Fruit fly (Drosophila melanogaster) ovary, adult (tissue): ENCODE data around the gene CG5172.

ENCODE experiments used
- CG17801 ChIP-seq: fragments of 200-800 bp; optimal IDR thresholded peaks from 2 replicates; lab custom pipeline; 2019; ENCODE audit warnings: missing biosample characterization, mild to moderate bottlenecking, missing genetic modification characterization, moderate library complexity; ENCODE audit not compliant: partially characterized antibody

Gene CG5172

DNA sequence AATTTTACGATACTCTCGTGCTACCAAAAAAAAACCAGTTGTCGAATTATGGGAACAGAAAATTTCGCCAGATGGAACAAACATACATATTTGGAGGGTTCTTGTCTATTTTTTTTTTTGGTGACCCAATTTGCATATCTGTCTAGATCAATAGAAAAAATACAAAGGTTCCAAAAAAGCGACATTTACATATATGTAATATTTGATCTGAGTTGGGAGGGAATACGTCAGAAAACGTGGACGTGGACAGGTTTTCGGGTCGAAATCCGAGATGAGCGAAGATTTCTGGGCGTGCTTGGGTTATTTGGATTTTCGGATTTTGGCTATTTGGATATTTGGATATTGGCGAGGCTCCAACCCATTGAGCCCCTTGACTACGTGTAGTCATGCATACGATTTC, 16.2 kb upstream of the CG5172 start:
- no peak for TF ChIP-seq CG17801 (GFP tag; lab: Kevin White, UChicago)

- TF ChIP-seq CG17801 (GFP tag; lab: Kevin White, UChicago) = no peak
These were observed 15.2 kb upstream of the CG5172 start, which contains the start of gene CG32564 for dm6 chrX:17206046-17206445. TSS of gene CG32564 (plus strand) at chrX:17206407.

dm6 chrX:17207865-17208486, 13.3 kb upstream of the CG5172 start, which contains the start of gene CG32563:
TSS of gene CG32563 (plus strand) at chrX:17208436.
- TF ChIP-seq CG17801 (GFP tag; lab: Kevin White, UChicago) = no peak

DNA sequence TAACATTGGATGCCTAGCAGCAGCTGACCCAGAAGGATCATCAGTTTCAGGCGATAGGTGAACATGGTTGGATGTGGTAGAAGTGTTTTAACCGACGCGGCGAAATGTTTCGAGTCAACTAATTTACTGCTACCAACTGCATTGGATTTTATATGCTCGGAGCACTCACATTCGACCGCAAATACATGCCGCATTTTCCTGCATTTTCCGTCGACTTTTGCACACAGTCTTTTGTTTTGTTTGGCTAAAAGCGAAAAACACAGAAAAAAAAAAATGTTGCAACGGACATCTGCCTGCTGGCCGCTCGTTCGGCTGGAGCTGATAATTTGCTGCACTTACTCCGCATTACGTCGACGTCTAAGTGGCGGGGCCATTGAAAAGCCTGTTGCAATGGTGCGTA, 11.3 kb upstream of the CG5172 start, which contains the start of gene CG12995:
TSS of gene CG12995 (minus strand) at position 101 of the 400 bp plus-strand sequence.
- no peak for TF ChIP-seq CG17801 (GFP tag; lab: Kevin White, UChicago)

DNA sequence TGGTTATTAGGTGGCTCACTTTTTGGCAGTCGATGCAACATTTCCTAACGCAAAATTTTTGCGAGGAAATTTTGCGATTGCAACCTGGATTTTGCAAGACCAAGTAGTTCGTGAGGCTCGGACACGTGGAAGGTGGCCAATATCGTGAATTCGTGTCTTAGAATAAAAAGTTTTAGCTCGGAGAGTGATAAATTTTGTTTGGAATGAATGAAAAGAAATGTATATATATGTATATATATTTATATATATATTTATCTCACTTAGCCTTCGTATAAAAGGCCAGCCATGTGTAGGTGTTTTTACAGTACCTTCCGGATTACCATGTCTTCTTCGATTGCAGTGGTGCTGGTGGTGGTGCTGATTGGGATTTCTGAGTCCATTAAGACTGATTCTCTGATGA, 9.2 kb upstream of the CG5172 start, which contains the start of gene CG18258:
TSS of gene CG18258 (plus strand) at position 301 of the 400 bp plus-strand sequence.
- no peak for TF ChIP-seq CG17801 (GFP tag; lab: Kevin White, UChicago)

DNA sequence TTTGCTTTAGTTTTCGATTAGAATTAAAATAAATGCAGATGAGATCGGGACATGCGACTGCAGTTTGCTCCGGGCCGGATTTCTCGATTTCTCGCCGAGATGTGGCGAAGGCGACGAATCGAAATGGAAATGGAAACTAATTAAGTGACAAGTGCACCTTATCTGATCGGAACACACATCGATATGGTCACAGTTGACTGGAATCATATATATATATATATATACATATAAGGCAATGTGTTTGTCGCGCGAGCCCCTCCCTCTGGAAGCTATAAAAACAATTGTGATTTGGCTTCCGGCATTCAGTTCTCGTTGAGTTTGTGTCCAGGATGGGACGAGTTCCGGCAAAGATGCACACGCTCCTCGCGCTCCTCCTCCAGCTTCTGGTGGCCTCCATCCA, 6.2 kb upstream of the CG5172 start, which contains the start of gene CG5162:
TSS of gene CG5162 (plus strand) at position 301 of the 400 bp plus-strand sequence.
- TF ChIP-seq CG17801 (GFP tag; lab: Kevin White, UChicago) = no peak

DNA sequence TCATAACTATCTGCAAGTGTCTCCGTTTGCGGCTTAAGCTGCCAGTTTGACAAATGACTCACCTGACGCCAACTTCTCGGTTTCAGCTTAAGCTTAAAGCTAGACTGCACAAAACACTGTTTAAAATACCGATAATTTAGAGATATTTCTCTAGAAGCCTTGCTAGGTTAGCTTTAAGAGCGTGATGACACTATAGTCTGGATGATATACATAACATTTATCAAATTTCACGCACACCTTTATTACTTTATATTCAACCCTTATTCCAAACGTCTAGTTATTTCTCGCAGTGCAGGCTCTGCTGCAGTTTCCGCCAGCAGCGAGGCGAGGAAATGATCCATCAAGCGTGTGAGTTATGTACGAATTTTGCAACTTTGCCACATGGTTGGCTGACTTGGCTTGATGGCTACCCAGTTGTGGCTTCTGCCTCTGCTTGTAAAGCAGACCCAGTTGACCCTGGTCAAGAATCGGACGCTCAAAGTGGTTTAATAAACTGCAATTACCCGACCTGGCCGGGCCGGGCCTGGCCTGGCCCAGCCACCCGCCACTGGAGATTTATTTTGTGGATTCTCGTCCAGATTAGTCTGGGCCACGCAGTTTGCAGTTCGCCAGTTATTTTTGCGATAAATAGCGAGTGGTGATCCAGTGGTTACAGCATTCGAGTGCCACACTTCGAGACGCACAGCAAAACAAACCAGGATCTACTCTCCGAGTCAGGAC, 2.9 kb upstream of the CG5172 start, which contains the start of gene CG12998:
TSS of gene CG12998 (plus strand) at position 436 of the 720 bp plus-strand sequence.
- no peak for TF ChIP-seq CG17801 (GFP tag; lab: Kevin White, UChicago)

DNA sequence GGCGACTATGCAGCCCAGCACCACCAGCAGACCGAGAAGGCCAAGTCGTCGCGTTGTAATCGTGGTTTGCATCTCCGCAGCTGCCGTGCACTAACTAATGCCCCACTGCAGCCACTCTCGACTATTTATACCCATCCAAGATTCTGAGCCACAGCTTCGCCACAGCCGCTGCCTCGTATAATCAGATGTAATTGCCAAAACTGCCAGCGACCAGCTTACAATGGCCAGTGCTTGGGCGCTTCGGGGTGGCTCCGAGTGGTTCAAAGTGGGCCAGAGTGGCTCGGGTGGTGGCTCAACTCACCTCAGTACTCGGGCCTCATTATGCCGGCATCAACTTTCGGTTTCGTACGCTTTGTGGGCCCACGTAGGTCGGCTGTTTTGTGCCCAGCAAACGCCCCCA, 2.5 kb downstream of the CG5172 start, which contains the start of gene CG34327:
TSS of gene CG34327 (minus strand) at position 101 of the 400 bp plus-strand sequence.
- no peak for TF ChIP-seq CG17801 (GFP tag; lab: Kevin White, UChicago)

dm6 chrX:17225972-17226680, 4.9 kb downstream of the CG5172 start:
- TF ChIP-seq CG17801 (GFP tag; lab: Kevin White, UChicago) = no peak

- TF ChIP-seq CG17801 (GFP tag; lab: Kevin White, UChicago) = no peak
These were observed 5.4 kb downstream of the CG5172 start, which contains the start of gene CG10598 for dm6 chrX:17226681-17227019. TSS of gene CG10598 (minus strand) at chrX:17226867.

DNA sequence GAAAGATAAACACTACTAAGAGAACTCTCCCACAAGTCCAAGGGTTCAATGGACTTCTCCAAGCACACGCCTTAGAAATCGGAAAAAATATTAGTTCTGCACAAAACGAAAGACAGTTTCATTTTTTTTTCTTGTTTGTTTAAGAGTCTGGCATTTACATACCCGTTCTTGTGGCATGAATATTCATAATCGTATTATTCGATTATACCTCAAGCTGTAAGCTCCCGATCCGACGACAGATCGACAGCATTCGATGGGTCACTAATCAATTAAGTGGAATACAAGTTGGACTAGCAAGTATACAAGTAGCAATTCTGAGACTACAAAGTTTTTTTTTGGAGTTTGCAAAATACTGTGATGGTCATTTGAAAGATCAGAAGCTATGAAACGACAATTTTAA, 6.2 kb downstream of the CG5172 start:
- no peak for TF ChIP-seq CG17801 (GFP tag; lab: Kevin White, UChicago)

DNA sequence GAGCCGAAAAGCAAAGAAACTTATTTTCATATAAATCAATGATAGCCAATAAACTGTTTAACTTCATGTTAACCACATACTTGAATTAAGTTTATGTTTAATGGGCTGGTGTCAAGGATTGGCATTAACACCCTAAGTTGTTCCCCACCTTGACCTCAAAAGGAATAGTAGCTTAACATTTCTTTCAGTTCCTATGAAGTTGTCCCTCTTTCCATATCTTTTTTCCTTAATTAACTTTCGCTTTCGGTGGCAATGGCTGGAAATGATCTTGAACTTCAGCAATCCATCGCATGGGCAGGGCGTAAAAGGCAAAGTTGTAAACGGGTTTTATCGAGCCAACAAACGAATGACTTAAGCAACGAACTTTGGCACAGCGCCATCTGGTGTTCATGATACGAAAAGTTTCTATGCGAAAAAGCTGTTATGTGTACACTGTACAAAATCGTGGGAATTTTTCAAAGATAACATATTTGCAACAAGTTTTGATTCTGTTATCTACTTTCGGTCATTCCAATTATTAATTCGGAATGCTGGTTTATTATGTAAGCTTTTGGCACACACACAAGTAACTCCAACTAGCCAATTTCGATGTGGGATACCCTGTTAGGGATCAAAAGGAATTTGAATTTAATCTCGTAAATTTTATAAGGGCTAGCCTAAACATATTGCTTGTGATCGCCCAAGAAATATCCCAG, 8.4 kb downstream of the CG5172 start:
- TF ChIP-seq CG17801 (GFP tag; lab: Kevin White, UChicago) = no peak

- TF ChIP-seq CG17801 (GFP tag; lab: Kevin White, UChicago) = no peak
These were observed 9.7 kb downstream of the CG5172 start, which contains the start of gene CG10597 for dm6 chrX:17230944-17231343. TSS of gene CG10597 (minus strand) at chrX:17231044.

DNA sequence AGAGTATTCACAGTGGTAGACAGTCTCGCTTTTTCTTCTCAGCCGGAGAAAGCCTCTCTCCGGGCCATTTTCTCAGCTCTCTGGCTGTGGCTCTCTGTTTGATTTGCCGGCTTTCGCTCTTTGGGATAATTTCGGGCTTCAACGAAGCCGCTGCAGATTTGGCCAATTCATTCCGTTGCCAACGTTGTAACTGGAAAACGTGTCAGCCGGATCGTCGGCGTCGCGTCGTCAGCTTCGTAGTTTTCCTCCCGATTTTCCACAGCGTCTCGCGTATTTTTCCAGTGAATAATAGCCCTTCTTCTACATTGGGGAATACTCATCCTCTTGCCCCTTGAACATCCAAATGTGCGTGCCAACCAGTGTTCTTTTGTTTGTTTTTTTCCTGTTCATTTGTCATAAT, 11.4 kb downstream of the CG5172 start, which contains the start of gene f:
TSS of gene f (plus strand) at position 301 of the 400 bp plus-strand sequence.
- TF ChIP-seq CG17801 (GFP tag; lab: Kevin White, UChicago) = no peak
